Worm (Caenorhabditis elegans) whole organism, midembryonic: ENCODE measurements around the gene Y73B6BL.288.

Source experiments
- T22C8.4 ChIP-seq: fragments of 200-800 bp; sonication (Bioruptor generic); IDR thresholded peaks from 2 replicates; pipeline ENCODE4 v1.3.6; 2022; ENCODE audit warnings: missing genetic modification characterization, missing compliant biosample characterization
- cog-1 ChIP-seq: sonication (generic microtip); optimal IDR thresholded peaks from 2 replicates; lab custom pipeline; 2016; ENCODE audit warnings: missing genetic modification characterization, missing compliant biosample characterization
- flt-1 ChIP-seq: fragments of 200-800 bp; sonication (Bioruptor generic); IDR thresholded peaks from 2 replicates; pipeline ENCODE4 v1.3.6; 2022; ENCODE audit warnings: missing genetic modification characterization, missing compliant biosample characterization
- klf-2 ChIP-seq: fragments of 200-800 bp; sonication (Bioruptor generic); conservative IDR thresholded peaks from 2 replicates; pipeline ENCODE4 v1.3.6; 2022; ENCODE audit warnings: missing genetic modification reagents, missing genetic modification characterization, missing compliant biosample characterization
- med-1 ChIP-seq: sonication (generic microtip); optimal IDR thresholded peaks from 2 replicates; lab custom pipeline; 2017; ENCODE audit warnings: missing genetic modification characterization, mild to moderate bottlenecking, missing compliant biosample characterization, antibody characterized with exemption, missing genetic modification reagents; ENCODE audit not compliant: insufficient read depth
- ref-1 ChIP-seq: fragments of 200-800 bp; sonication (Bioruptor generic); conservative IDR thresholded peaks from 2 replicates; pipeline ENCODE4 v1.3.6; 2022; ENCODE audit warnings: missing genetic modification reagents, missing genetic modification characterization, missing compliant biosample characterization
- ztf-23 ChIP-seq: fragments of 200-800 bp; sonication (Bioruptor generic); IDR thresholded peaks from 2 replicates; pipeline ENCODE4 v1.3.6; 2022; ENCODE audit warnings: missing genetic modification reagents, missing genetic modification characterization, missing compliant biosample characterization
- ztf-29 ChIP-seq: fragments of 200-800 bp; sonication (Bioruptor generic); IDR thresholded peaks from 2 replicates; pipeline ENCODE4 v1.3.6; 2022; ENCODE audit warnings: missing genetic modification reagents, missing genetic modification characterization, missing compliant biosample characterization

ce11 chrIV:6376473-6377115 is 34.3 kb upstream of the Y73B6BL.288 start, which contains the start of the genes hrpf-2 and bli-6:
- TF ChIP-seq cog-1 (tag; lab: Kevin White, UChicago) (no peak), flt-1 (GFP tag; lab: Robert Waterston, UW) (no peak), ref-1 (GFP tag; lab: Robert Waterston, UW) (no peak), ztf-23 (GFP tag; lab: Robert Waterston, UW) (no peak), ztf-29 (GFP tag; lab: Robert Waterston, UW) (no peak), med-1 (no peak), klf-2 (GFP tag; lab: Robert Waterston, UW) (no peak), T22C8.4 (GFP tag; lab: Robert Waterston, UW) (no peak)
